Worm (Caenorhabditis elegans): Measurements from ENCODE around the gene F43E2.1.
A peak's percentile ranks its signal among the peaks of the same experiment; 100 is the strongest.

Gene F43E2.1

DNA sequence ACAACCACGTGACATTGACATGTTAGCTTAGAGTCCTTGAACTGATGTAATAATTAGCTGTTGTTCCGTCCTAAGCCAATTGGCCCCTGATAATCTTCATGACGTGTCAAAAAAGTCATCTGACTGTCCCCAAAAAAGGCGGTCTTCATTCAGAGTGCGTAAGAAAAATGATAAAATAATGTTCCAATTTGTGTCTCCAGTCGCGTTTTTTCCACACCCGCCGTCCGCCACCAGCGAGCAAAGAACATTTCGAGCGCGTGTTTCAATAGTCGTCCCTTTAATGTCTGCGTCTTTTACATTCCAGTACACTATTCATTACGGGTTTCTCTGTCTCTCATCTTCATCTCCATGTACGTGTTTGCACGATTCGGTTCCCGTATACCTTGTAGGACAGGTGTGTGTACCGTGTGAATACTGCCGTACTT lies 37.6 kb upstream of the F43E2.1 start (continued):
- peak; percentile 65 for TF ChIP-seq mes-2 (tag; optimal IDR thresholded peaks at IDR 0.05; ENCODE audit: poor library complexity, severe bottlenecking)
- no peak for TF ChIP-seq zag-1 (tag; optimal IDR thresholded peaks at IDR 0.05)
- peak; percentile 46 for TF ChIP-seq ama-1 (optimal IDR thresholded peaks at IDR 0.05)
- TF ChIP-seq F10B5.3 (tag; optimal IDR thresholded peaks at IDR 0.05), result no peak
- peak; percentile 61 for TF ChIP-seq hmg-1.1 (GFP tag; IDR thresholded peaks at IDR 0.05)
- no peak for TF ChIP-seq lin-15B (tag; optimal IDR thresholded peaks at IDR 0.05)
- no peak for TF ChIP-seq ceh-82 (tag; optimal IDR thresholded peaks at IDR 0.05)
- peak; percentile 83 for TF ChIP-seq nhr-77 (tag; optimal IDR thresholded peaks at IDR 0.05)
- TF ChIP-seq spr-1 (tag; optimal IDR thresholded peaks at IDR 0.05), result peak; percentile 42
- TF ChIP-seq vab-7 (GFP tag; IDR thresholded peaks at IDR 0.05), result no peak
- no peak for TF ChIP-seq unc-130 (GFP tag; optimal IDR thresholded peaks at IDR 0.05)
- peak; percentile 96 for TF ChIP-seq cey-2 (tag; optimal IDR thresholded peaks at IDR 0.05; ENCODE audit: borderline replicate concordance, insufficient read depth)
- TF ChIP-seq mxl-2 (GFP tag; conservative IDR thresholded peaks at IDR 0.05), result 0 out of 2 replicates have a peak, but pooled peaks have one; percentile 3
- TF ChIP-seq fkh-10 (GFP tag; optimal IDR thresholded peaks at IDR 0.05), result no peak
- no peak for TF ChIP-seq F26F4.8 (GFP tag; conservative IDR thresholded peaks at IDR 0.05)
- peak; percentile 93 for TF ChIP-seq dmd-6 (GFP tag; IDR thresholded peaks at IDR 0.05)
- peak; percentile 84 for TF ChIP-seq ceh-20 (GFP tag; IDR thresholded peaks at IDR 0.05)
- no peak for TF ChIP-seq lin-38 (GFP tag; IDR thresholded peaks at IDR 0.05)
- no peak for TF ChIP-seq dmd-9 (GFP tag; IDR thresholded peaks at IDR 0.05)
- TF ChIP-seq attf-4 (tag; optimal IDR thresholded peaks at IDR 0.05), result no peak
- peak; percentile 33 for TF ChIP-seq nhr-76 (tag; optimal IDR thresholded peaks at IDR 0.05)
- peak; percentile 94 for TF ChIP-seq mxl-3 (GFP tag; optimal IDR thresholded peaks at IDR 0.05)
- no peak for TF ChIP-seq D1046.2 (GFP tag; IDR thresholded peaks at IDR 0.05)
- 0 out of 2 replicates have a peak, but pooled peaks have one; percentile 4 for TF ChIP-seq arid-1 (GFP tag; conservative IDR thresholded peaks at IDR 0.05)
- no peak for TF ChIP-seq snpc-1.2 (GFP tag; IDR thresholded peaks at IDR 0.05)
- peak; percentile 30 for TF ChIP-seq nhr-6 (tag; optimal IDR thresholded peaks at IDR 0.05)
- TF ChIP-seq F49E8.2 (tag; optimal IDR thresholded peaks at IDR 0.05; ENCODE audit: borderline replicate concordance), result no peak
- no peak for TF ChIP-seq ztf-11 (tag; optimal IDR thresholded peaks at IDR 0.05)
- TF ChIP-seq madf-5 (GFP tag; IDR thresholded peaks at IDR 0.05), result no peak
- TF ChIP-seq zfp-3 (GFP tag; conservative IDR thresholded peaks at IDR 0.05), result no peak
- peak; percentile 27 for TF ChIP-seq dpl-1 (GFP tag; optimal IDR thresholded peaks at IDR 0.05)
- no peak for TF ChIP-seq nhr-41 (GFP tag; IDR thresholded peaks at IDR 0.05)
- no peak for TF ChIP-seq F44E2.7 (GFP tag; IDR thresholded peaks at IDR 0.05)
- peak; percentile 72 for TF ChIP-seq nhr-11 (tag; optimal IDR thresholded peaks at IDR 0.05)
- TF ChIP-seq nhr-42 (GFP tag; IDR thresholded peaks at IDR 0.05), result 0 out of 2 replicates have a peak, but pooled peaks have one; percentile 36
- TF ChIP-seq nhr-25 (tag; optimal IDR thresholded peaks at IDR 0.05; ENCODE audit: borderline replicate concordance, insufficient read depth), result peak; percentile 80
- TF ChIP-seq lin-1 (GFP tag; IDR thresholded peaks at IDR 0.05), result peak; percentile 62; the same call in 1 of the 2 replicates
- TF ChIP-seq egl-27 (tag; optimal IDR thresholded peaks at IDR 0.05), result no peak
- TF ChIP-seq Y48G9A.11 (GFP tag; IDR thresholded peaks at IDR 0.05), result no peak
- TF ChIP-seq Y75B8A.6 (GFP tag; IDR thresholded peaks at IDR 0.05), result no peak
- TF ChIP-seq ceh-32 (tag; optimal IDR thresholded peaks at IDR 0.05; ENCODE audit: poor library complexity), result no peak
- no peak for TF ChIP-seq nhr-237 (tag; optimal IDR thresholded peaks at IDR 0.05)
- TF ChIP-seq ceh-62 (tag; optimal IDR thresholded peaks at IDR 0.05), result no peak
- TF ChIP-seq ZK546.5 (tag; optimal IDR thresholded peaks at IDR 0.05), result no peak
- peak; percentile 90 for TF ChIP-seq hlh-30 (tag; optimal IDR thresholded peaks at IDR 0.05; ENCODE audit: insufficient read depth)
- no peak for TF ChIP-seq dmd-8 (GFP tag; IDR thresholded peaks at IDR 0.05)
- TF ChIP-seq daf-8 (GFP tag; IDR thresholded peaks at IDR 0.05), result no peak
- peak; percentile 3 to 91 for TF ChIP-seq hif-1 (tag; optimal IDR thresholded peaks at IDR 0.05)
- TF ChIP-seq T20F7.1 (GFP tag; optimal IDR thresholded peaks at IDR 0.05), result peak; percentile 77
- peak; percentile 89 for TF ChIP-seq mep-1 (tag; optimal IDR thresholded peaks at IDR 0.05)
- TF ChIP-seq saeg-2 (GFP tag; IDR thresholded peaks at IDR 0.05), result peak; percentile 85

Measured in whole organism, L4 larva.